Fruit fly (Drosophila melanogaster) whole organism, embryonic: ENCODE results near the gene ana1.

Experiments used
- B-H2 ChIP-seq: fragments of 200-800 bp; sonication (Bioruptor generic); optimal IDR thresholded peaks from 2 replicates; lab custom pipeline; 2018; ENCODE audit warnings: missing biosample characterization, mild to moderate bottlenecking, missing genetic modification characterization
- CG10431 ChIP-seq: fragments of 200-800 bp; sonication (Bioruptor generic); optimal IDR thresholded peaks from 3 replicates; lab custom pipeline; 2018; ENCODE audit warnings: missing biosample characterization, mild to moderate bottlenecking, missing genetic modification characterization
- CG12071 ChIP-seq: fragments of 200-800 bp; sonication (Bioruptor generic); optimal IDR thresholded peaks from 3 replicates; lab custom pipeline; 2018; ENCODE audit warnings: missing biosample characterization, mild to moderate bottlenecking, missing genetic modification characterization
- CG1233 ChIP-seq: fragments of 200-800 bp; sonication (Bioruptor generic); optimal IDR thresholded peaks from 4 replicates; lab custom pipeline; 2018; ENCODE audit warnings: missing biosample characterization, mild to moderate bottlenecking, missing genetic modification characterization
- CG12769 ChIP-seq: fragments of 200-800 bp; sonication (Bioruptor generic); optimal IDR thresholded peaks from 2 replicates; lab custom pipeline; 2019; ENCODE audit warnings: missing biosample characterization, mild to moderate bottlenecking, missing genetic modification characterization, moderate library complexity
- CG13624 ChIP-seq: fragments of 200-800 bp; sonication (Bioruptor generic); optimal IDR thresholded peaks from 2 replicates; lab custom pipeline; 2016; ENCODE audit warnings: missing biosample characterization, missing genetic modification characterization
- CG16813 ChIP-seq: fragments of 200-800 bp; sonication (Bioruptor generic); IDR thresholded peaks from 3 replicates; pipeline ENCODE4 v1.3.6; 2022; ENCODE audit warnings: missing biosample characterization, missing genetic modification characterization; ENCODE audit not compliant: partially characterized antibody
- CG18764 ChIP-seq: fragments of 200-800 bp; sonication (Bioruptor generic); optimal IDR thresholded peaks from 3 replicates; lab custom pipeline; 2016; ENCODE audit warnings: missing biosample characterization, missing genetic modification characterization
- CG2120 ChIP-seq: fragments of 200-800 bp; sonication (Bioruptor generic); optimal IDR thresholded peaks from 3 replicates; lab custom pipeline; 2016; ENCODE audit warnings: missing biosample characterization, missing genetic modification characterization
- CG32767 ChIP-seq: fragments of 200-800 bp; sonication (Bioruptor generic); IDR thresholded peaks from 2 replicates; pipeline ENCODE4 v1.3.6; 2022; ENCODE audit warnings: missing biosample characterization, missing genetic modification characterization
- CG4617 ChIP-seq: fragments of 200-800 bp; sonication (Bioruptor generic); optimal IDR thresholded peaks from 3 replicates; lab custom pipeline; 2016; ENCODE audit warnings: missing biosample characterization, missing genetic modification characterization, borderline replicate concordance
- CG7372 ChIP-seq: fragments of 200-800 bp; sonication (Bioruptor generic); IDR thresholded peaks from 2 replicates; pipeline ENCODE4 v1.3.6; 2022; ENCODE audit warnings: missing biosample characterization, missing genetic modification characterization
- CG7745 ChIP-seq: fragments of 200-800 bp; sonication (Bioruptor generic); optimal IDR thresholded peaks from 2 replicates; lab custom pipeline; 2018; ENCODE audit warnings: missing biosample characterization, mild to moderate bottlenecking, missing genetic modification characterization, moderate library complexity
- CG7963 ChIP-seq: fragments of 200-800 bp; sonication (Bioruptor generic); IDR thresholded peaks from 3 replicates; pipeline ENCODE4 v1.3.6; 2022; ENCODE audit warnings: missing biosample characterization, missing genetic modification characterization; ENCODE audit not compliant: partially characterized antibody
- CG8281 ChIP-seq: fragments of 200-800 bp; sonication (Bioruptor generic); optimal IDR thresholded peaks from 2 replicates; lab custom pipeline; 2018; ENCODE audit warnings: missing biosample characterization, mild to moderate bottlenecking, missing genetic modification characterization, moderate library complexity
- CG8765 ChIP-seq: fragments of 200-800 bp; sonication (Bioruptor generic); IDR thresholded peaks from 2 replicates; pipeline ENCODE4 v1.3.6; 2022; ENCODE audit warnings: missing biosample characterization, missing genetic modification characterization
- CG8944 ChIP-seq: fragments of 200-800 bp; sonication (Bioruptor generic); optimal IDR thresholded peaks from 3 replicates; lab custom pipeline; 2016; ENCODE audit warnings: missing biosample characterization, missing genetic modification characterization
- CG9876 ChIP-seq: fragments of 200-800 bp; sonication (Bioruptor generic); optimal IDR thresholded peaks from 2 replicates; lab custom pipeline; 2016; ENCODE audit warnings: missing biosample characterization, missing genetic modification characterization
- CoRest ChIP-seq: fragments of 200-800 bp; sonication (Bioruptor generic); optimal IDR thresholded peaks from 3 replicates; lab custom pipeline; 2018; ENCODE audit warnings: missing biosample characterization, mild to moderate bottlenecking, missing genetic modification characterization, moderate library complexity
- Dp ChIP-seq: fragments of 200-800 bp; sonication (Bioruptor generic); optimal IDR thresholded peaks from 2 replicates; lab custom pipeline; 2018; ENCODE audit warnings: missing biosample characterization, mild to moderate bottlenecking, missing genetic modification characterization, moderate library complexity
- E2f1 ChIP-seq: fragments of 200-800 bp; sonication (Bioruptor generic); IDR thresholded peaks from 2 replicates; pipeline ENCODE4 v1.3.6; 2022; ENCODE audit warnings: missing biosample characterization, missing genetic modification characterization
- Eip74EF ChIP-seq, 2 experiments: fragments of 200-800 bp in 1 of 2; fragments of >200 bp in 1 of 2; sonication (Bioruptor generic) in 1 of 2; optimal IDR thresholded peaks; 2 replicates each; lab custom pipeline; 2017 to 2019; ENCODE audit warnings: missing biosample characterization in 2 of 2, missing genetic modification characterization in 2 of 2, mild to moderate bottlenecking in 1 of 2, moderate library complexity in 1 of 2
- Fer1 ChIP-seq: fragments of 200-800 bp; sonication (Bioruptor generic); optimal IDR thresholded peaks from 2 replicates; lab custom pipeline; 2017; ENCODE audit warnings: missing biosample characterization, mild to moderate bottlenecking, missing genetic modification characterization
- HHEX ChIP-seq: fragments of 200-800 bp; sonication (Bioruptor generic); optimal IDR thresholded peaks from 3 replicates; lab custom pipeline; 2017; ENCODE audit warnings: missing biosample characterization, mild to moderate bottlenecking, missing genetic modification characterization, missing genetic modification reagents
- Hmx ChIP-seq: fragments of 200-800 bp; sonication (Bioruptor generic); optimal IDR thresholded peaks from 2 replicates; lab custom pipeline; 2016; ENCODE audit warnings: missing biosample characterization, missing genetic modification characterization
- Hr78 ChIP-seq, 2 experiments: fragments of 200-800 bp in 1 of 2; fragments of >200 bp in 1 of 2; sonication (Bioruptor generic) in 1 of 2; optimal IDR thresholded peaks; 2 replicates each; lab custom pipeline; 2017 to 2019; ENCODE audit warnings: missing biosample characterization in 2 of 2, missing genetic modification characterization in 2 of 2, mild to moderate bottlenecking in 1 of 2, moderate library complexity in 1 of 2
- Jarid2 ChIP-seq: fragments of 200-800 bp; sonication (Bioruptor generic); optimal IDR thresholded peaks from 3 replicates; lab custom pipeline; 2017; ENCODE audit warnings: mild to moderate bottlenecking, missing biosample characterization, missing genetic modification reagents, missing genetic modification characterization
- NFAT ChIP-seq: fragments of 200-800 bp; sonication (Bioruptor generic); IDR thresholded peaks from 2 replicates; pipeline ENCODE4 v1.3.6; 2022; ENCODE audit warnings: missing biosample characterization, missing genetic modification characterization
- Opbp ChIP-seq: fragments of 200-800 bp; sonication (Bioruptor generic); IDR thresholded peaks from 3 replicates; pipeline ENCODE4 v1.3.6; 2022; ENCODE audit warnings: missing biosample characterization, missing genetic modification characterization; ENCODE audit not compliant: partially characterized antibody
- Rfx ChIP-seq: fragments of 200-800 bp; sonication (Bioruptor generic); IDR thresholded peaks from 2 replicates; pipeline ENCODE4 v1.3.6; 2022; ENCODE audit warnings: missing biosample characterization, missing genetic modification characterization
- Tbp ChIP-seq: fragments of >200 bp; optimal IDR thresholded peaks from 2 replicates; lab custom pipeline; 2018; ENCODE audit warnings: missing biosample characterization, missing genetic modification characterization
- ara ChIP-seq: fragments of 200-800 bp; sonication (Bioruptor generic); IDR thresholded peaks from 2 replicates; pipeline ENCODE4 v1.3.6; 2022; ENCODE audit warnings: missing biosample characterization, missing genetic modification characterization
- ase ChIP-seq: fragments of 200-800 bp; sonication (Bioruptor generic); IDR thresholded peaks from 3 replicates; pipeline ENCODE4 v1.3.6; 2022; ENCODE audit warnings: missing biosample characterization, missing genetic modification characterization
- emc ChIP-seq: fragments of 200-800 bp; sonication (Bioruptor generic); optimal IDR thresholded peaks from 2 replicates; lab custom pipeline; 2016; ENCODE audit warnings: missing biosample characterization, missing genetic modification characterization
- ham ChIP-seq: fragments of 200-800 bp; sonication (Bioruptor generic); IDR thresholded peaks from 2 replicates; pipeline ENCODE4 v1.3.6; 2022; ENCODE audit warnings: missing biosample characterization, missing genetic modification characterization
- insv ChIP-seq, 2 experiments: fragments of 200-800 bp; sonication (Bioruptor generic); optimal IDR thresholded peaks; 3 replicates each; lab custom pipeline; 2016 to 2018; ENCODE audit warnings: missing biosample characterization in 2 of 2, missing genetic modification characterization in 2 of 2
- inv ChIP-seq: fragments of 200-800 bp; sonication (Bioruptor generic); IDR thresholded peaks from 2 replicates; pipeline ENCODE4 v1.3.6; 2022; ENCODE audit warnings: missing biosample characterization, missing genetic modification characterization; ENCODE audit not compliant: partially characterized antibody
- lola ChIP-seq, 3 experiments: fragments of >200 bp in 2 of 3; fragments of 200-800 bp in 1 of 3; sonication (Bioruptor generic) in 1 of 3; optimal IDR thresholded peaks; 2 replicates each; lab custom pipeline; 2017 to 2019; ENCODE audit warnings: missing biosample characterization in 3 of 3, missing genetic modification characterization in 3 of 3, mild to moderate bottlenecking in 1 of 3, moderate library complexity in 1 of 3
- mld ChIP-seq: fragments of 200-800 bp; sonication (Bioruptor generic); IDR thresholded peaks from 3 replicates; pipeline ENCODE4 v1.3.6; 2022; ENCODE audit warnings: missing biosample characterization, missing genetic modification characterization; ENCODE audit not compliant: partially characterized antibody
- pfk ChIP-seq: fragments of 200-800 bp; sonication (Bioruptor generic); optimal IDR thresholded peaks from 2 replicates; lab custom pipeline; 2018; ENCODE audit warnings: missing biosample characterization, mild to moderate bottlenecking, missing genetic modification characterization, moderate library complexity
- pnt ChIP-seq: fragments of 200-800 bp; sonication (Bioruptor generic); optimal IDR thresholded peaks from 3 replicates; lab custom pipeline; 2016; ENCODE audit warnings: missing biosample characterization, missing genetic modification characterization
- salm ChIP-seq: fragments of 200-800 bp; sonication (Bioruptor generic); optimal IDR thresholded peaks from 2 replicates; lab custom pipeline; 2018; ENCODE audit warnings: missing biosample characterization, mild to moderate bottlenecking, missing genetic modification characterization
- slp2 ChIP-seq: fragments of 200-800 bp; sonication (Bioruptor generic); optimal IDR thresholded peaks from 2 replicates; lab custom pipeline; 2016; ENCODE audit warnings: missing biosample characterization, missing genetic modification characterization
- sr ChIP-seq: fragments of 200-800 bp; sonication (Bioruptor generic); IDR thresholded peaks from 3 replicates; pipeline ENCODE4 v1.3.6; 2022; ENCODE audit warnings: missing biosample characterization, missing genetic modification characterization
- sug ChIP-seq: fragments of 200-800 bp; optimal IDR thresholded peaks from 2 replicates; lab custom pipeline; 2019; ENCODE audit warnings: missing biosample characterization, mild to moderate bottlenecking, missing genetic modification characterization, moderate library complexity
- unpg ChIP-seq: fragments of 200-800 bp; sonication (Bioruptor generic); optimal IDR thresholded peaks from 3 replicates; lab custom pipeline; 2018; ENCODE audit warnings: missing biosample characterization, mild to moderate bottlenecking, missing genetic modification characterization, moderate library complexity
- vvl ChIP-seq: fragments of 200-800 bp; sonication (Bioruptor generic); IDR thresholded peaks from 2 replicates; pipeline ENCODE4 v1.3.6; 2022; ENCODE audit warnings: missing biosample characterization, missing genetic modification characterization
- z ChIP-seq: fragments of 200-800 bp; sonication (Bioruptor generic); IDR thresholded peaks from 3 replicates; pipeline ENCODE4 v1.3.6; 2022; ENCODE audit warnings: missing biosample characterization, missing genetic modification characterization
- zen ChIP-seq: fragments of 200-800 bp; sonication (Bioruptor generic); optimal IDR thresholded peaks from 3 replicates; lab custom pipeline; 2018; ENCODE audit warnings: missing biosample characterization, mild to moderate bottlenecking, missing genetic modification characterization, moderate library complexity

ana1 gene

dm6 chr3R:24543676-24544277, 13.4 kb downstream of the ana1 start, which contains the start of gene Cftr (continued):
- peak; percentile 66 for TF ChIP-seq CG2120 (GFP tag; lab: Kevin White, UChicago)
- TF ChIP-seq slp2 (GFP tag; lab: Kevin White, UChicago), result no peak
- TF ChIP-seq CG8281 (tag; lab: Kevin White, UChicago), result no peak
- TF ChIP-seq CG4617 (GFP tag; lab: Kevin White, UChicago), result peak; percentile 12
- TF ChIP-seq CG10431, result no peak
- TF ChIP-seq CoRest (tag; lab: Kevin White, UChicago), result peak; percentile 21
- peak; percentile 57 for TF ChIP-seq sug
- TF ChIP-seq HHEX (GFP tag; lab: Kevin White, UChicago), result no peak
- no peak for TF ChIP-seq CG7963
- peak; percentile 51 for TF ChIP-seq CG1233 (GFP tag; lab: Kevin White, UChicago)
- TF ChIP-seq Rfx (GFP tag; lab: Robert Waterston, UW), result peak; percentile 81
- TF ChIP-seq B-H2, result peak; percentile 85
- no peak for TF ChIP-seq lola (GFP tag; optimal IDR thresholded peaks at IDR 0.05; lab: Kevin White, UChicago)
- no peak; the same call in 2 of the 3 replicates for TF ChIP-seq mld (GFP tag; lab: Robert Waterston, UW)
- TF ChIP-seq ara (GFP tag; lab: Robert Waterston, UW), result no peak
- no peak for TF ChIP-seq Tbp
- TF ChIP-seq emc (GFP tag; lab: Kevin White, UChicago), result no peak
- TF ChIP-seq E2f1, result peak; percentile 48; the same call in 1 of the 2 replicates
- peak; percentile 45; the same call in 2 of the 3 replicates for TF ChIP-seq sr (GFP tag; lab: Robert Waterston, UW)
- peak; percentile 51 for TF ChIP-seq Dp (GFP tag; lab: Kevin White, UChicago)
- TF ChIP-seq zen (tag; lab: Kevin White, UChicago), result no peak
- peak; percentile 0 for TF ChIP-seq CG18764
- peak; percentile 77 for TF ChIP-seq CG12071
- TF ChIP-seq pnt (GFP tag; lab: Kevin White, UChicago), result peak; percentile 14
- peak; percentile 94 for TF ChIP-seq CG13624 (GFP tag; lab: Kevin White, UChicago)
- peak; percentile 27; the same call in 1 of the 2 replicates for TF ChIP-seq inv
- peak; percentile 68 for TF ChIP-seq Fer1 (GFP tag; lab: Kevin White, UChicago)
- TF ChIP-seq ase, result no peak
- no peak for TF ChIP-seq Hr78 (GFP tag; optimal IDR thresholded peaks at IDR 0.05; lab: Kevin White, UChicago)
- no peak for TF ChIP-seq CG8765 (GFP tag; lab: Robert Waterston, UW)
- no peak for TF ChIP-seq CG32767 (GFP tag; lab: Robert Waterston, UW)
- no peak for TF ChIP-seq CG7745
- no peak for TF ChIP-seq CG16813
- no peak for TF ChIP-seq CG8944
- no peak for TF ChIP-seq Hmx (GFP tag; lab: Kevin White, UChicago)
- peak; percentile 35 for TF ChIP-seq unpg (GFP tag; lab: Kevin White, UChicago)
- TF ChIP-seq ham (GFP tag; lab: Robert Waterston, UW), result no peak
- TF ChIP-seq z, result no peak
- TF ChIP-seq Opbp (GFP tag; lab: Robert Waterston, UW), result peak; percentile 60; the same call in 2 of the 3 replicates
- TF ChIP-seq NFAT (GFP tag; lab: Robert Waterston, UW), result peak; percentile 80
- TF ChIP-seq insv (GFP tag; optimal IDR thresholded peaks at IDR 0.05; lab: Kevin White, UChicago), result no peak
- no peak; the same call in none of the 2 replicates for TF ChIP-seq vvl
- no peak for TF ChIP-seq CG7372 (GFP tag; lab: Robert Waterston, UW)
- TF ChIP-seq CG9876, result no peak
- TF ChIP-seq Eip74EF (GFP tag; optimal IDR thresholded peaks at IDR 0.05; lab: Kevin White, UChicago), result no peak
- TF ChIP-seq CG12769, result peak; percentile 82
- TF ChIP-seq Jarid2 (GFP tag; lab: Kevin White, UChicago), result peak; percentile 91
- no peak for TF ChIP-seq salm (tag; lab: Kevin White, UChicago)
- TF ChIP-seq pfk (GFP tag; lab: Kevin White, UChicago), result peak; percentile 57
